Worm (Caenorhabditis elegans) whole organism, L4/young adult: ENCODE results near the gene unc-49.

Experiments used
- W03F9.2 ChIP-seq: fragments of 150-350 bp; optimal IDR thresholded peaks from 2 replicates; lab custom pipeline; 2014; ENCODE audit warnings: missing biosample characterization, missing genetic modification characterization
- dao-5 ChIP-seq: sonication (generic microtip); optimal IDR thresholded peaks from 2 replicates; lab custom pipeline; 2016; ENCODE audit warnings: missing genotype, missing genetic modification characterization, moderate library complexity, missing compliant biosample characterization
- him-1 ChIP-seq: sonication (generic microtip); optimal IDR thresholded peaks from 2 replicates; lab custom pipeline; 2016; ENCODE audit warnings: missing genotype, missing genetic modification reagents, missing genetic modification characterization, missing compliant biosample characterization

DNA sequence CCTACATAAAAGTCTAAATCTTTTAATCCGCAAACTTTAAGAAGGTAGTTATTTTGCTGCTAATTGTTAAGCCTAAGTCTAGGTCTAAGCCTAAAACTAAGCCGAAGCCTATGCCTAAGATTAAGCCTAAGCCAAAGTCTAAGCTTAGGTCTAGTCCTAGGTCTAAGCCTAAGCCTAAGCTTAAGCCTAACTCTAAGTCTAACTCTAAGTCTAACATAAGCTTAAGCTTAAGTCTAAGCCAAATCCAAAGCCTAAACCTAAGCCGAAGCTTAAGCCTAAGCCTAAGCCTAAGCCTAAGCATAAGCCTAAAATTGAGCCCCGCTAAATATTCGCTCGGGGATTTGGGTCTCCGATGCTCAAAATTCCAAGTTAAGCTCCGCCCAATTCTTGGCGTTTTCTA lies 657 bp downstream of the unc-49 start:
- TF ChIP-seq W03F9.2 = no peak
- TF ChIP-seq him-1 (tag; lab: Kevin White, UChicago) = no peak
- TF ChIP-seq dao-5 (tag; lab: Kevin White, UChicago) = no peak
